Worm (Caenorhabditis elegans) whole organism, L2 larva: ENCODE measurements around the gene nspc-19.

ENCODE experiments used
- C34F6.9 ChIP-seq: fragments of 150-350 bp; optimal IDR thresholded peaks from 2 replicates; lab custom pipeline; 2014; ENCODE audit warnings: missing biosample characterization, missing genetic modification characterization
- F13H6.1 ChIP-seq: sonication (generic microtip); optimal IDR thresholded peaks from 2 replicates; lab custom pipeline; 2016; ENCODE audit warnings: missing genetic modification characterization, missing compliant biosample characterization
- R02D3.7 ChIP-seq: fragments of 150-350 bp; optimal IDR thresholded peaks from 2 replicates; lab custom pipeline; 2014; ENCODE audit warnings: missing biosample characterization, missing genetic modification characterization
- Y55F3AM.14 ChIP-seq: fragments of 200-800 bp; sonication (Bioruptor generic); optimal IDR thresholded peaks from 2 replicates; lab custom pipeline; 2018; ENCODE audit warnings: mild to moderate bottlenecking, missing genetic modification characterization, missing compliant biosample characterization
- ZK546.5 ChIP-seq: sonication (generic microtip); optimal IDR thresholded peaks from 2 replicates; lab custom pipeline; 2017; ENCODE audit warnings: missing biosample characterization, missing genetic modification characterization
- alr-1 ChIP-seq: fragments of 150-350 bp; optimal IDR thresholded peaks from 2 replicates; lab custom pipeline; 2014; ENCODE audit warnings: missing biosample characterization, missing genetic modification characterization
- aly-2 ChIP-seq: fragments of 150-350 bp; optimal IDR thresholded peaks from 2 replicates; lab custom pipeline; 2014; ENCODE audit warnings: missing biosample characterization, missing genetic modification characterization
- ama-1 ChIP-seq: fragments of 150-350 bp; optimal IDR thresholded peaks from 2 replicates; lab custom pipeline; 2018; ENCODE audit warnings: inconsistent platforms
- blmp-1 ChIP-seq: sonication (generic microtip); optimal IDR thresholded peaks from 2 replicates; lab custom pipeline; 2017; ENCODE audit warnings: missing genetic modification characterization, mild to moderate bottlenecking, missing compliant biosample characterization, antibody characterized with exemption, moderate library complexity; ENCODE audit not compliant: insufficient read depth
- ceh-16 ChIP-seq: fragments of 150-350 bp; optimal IDR thresholded peaks from 2 replicates; lab custom pipeline; 2014; ENCODE audit warnings: missing biosample characterization, missing genetic modification characterization
- ceh-82 ChIP-seq: fragments of 150-350 bp; optimal IDR thresholded peaks from 2 replicates; lab custom pipeline; 2014; ENCODE audit warnings: missing biosample characterization, missing genetic modification characterization
- crh-2 ChIP-seq: sonication (generic microtip); optimal IDR thresholded peaks from 2 replicates; lab custom pipeline; 2017; ENCODE audit warnings: missing biosample characterization, missing genetic modification characterization
- dmd-4 ChIP-seq: sonication (generic microtip); optimal IDR thresholded peaks from 2 replicates; lab custom pipeline; 2017; ENCODE audit warnings: missing biosample characterization, missing genetic modification characterization
- egl-27 ChIP-seq: sonication (generic microtip); optimal IDR thresholded peaks from 3 replicates; lab custom pipeline; 2017; ENCODE audit warnings: missing biosample characterization, missing genetic modification reagents, missing genetic modification characterization
- elt-1 ChIP-seq: fragments of 150-350 bp; optimal IDR thresholded peaks from 2 replicates; lab custom pipeline; 2014; ENCODE audit warnings: missing biosample characterization, missing genetic modification characterization
- elt-3 ChIP-seq: sonication (generic microtip); optimal IDR thresholded peaks from 2 replicates; lab custom pipeline; 2017; ENCODE audit warnings: missing biosample characterization, missing genetic modification characterization
- fos-1 ChIP-seq: fragments of 150-350 bp; optimal IDR thresholded peaks from 2 replicates; lab custom pipeline; 2014; ENCODE audit warnings: missing biosample characterization, missing genetic modification characterization
- gmeb-1 ChIP-seq: fragments of 150-350 bp; optimal IDR thresholded peaks from 2 replicates; lab custom pipeline; 2014; ENCODE audit warnings: missing biosample characterization, missing genetic modification characterization
- lin-11 ChIP-seq: fragments of 150-350 bp; sonication (generic microtip); optimal IDR thresholded peaks from 2 replicates; lab custom pipeline; 2014; ENCODE audit warnings: missing biosample characterization, missing genetic modification characterization, inconsistent platforms, mixed read lengths
- lin-13 ChIP-seq: fragments of 150-350 bp; optimal IDR thresholded peaks from 2 replicates; lab custom pipeline; 2014; ENCODE audit warnings: missing biosample characterization, missing genetic modification reagents, missing genetic modification characterization
- lin-39 ChIP-seq: fragments of 150-350 bp; optimal IDR thresholded peaks from 2 replicates; lab custom pipeline; 2014; ENCODE audit warnings: missing biosample characterization, missing genetic modification reagents, missing genetic modification characterization
- lsy-2 ChIP-seq, 2 experiments: fragments of 150-350 bp in 1 of 2; sonication (generic microtip) in 1 of 2; optimal IDR thresholded peaks; 2 replicates each; lab custom pipeline; 2014 to 2017; ENCODE audit warnings: missing biosample characterization in 2 of 2, missing genetic modification characterization in 2 of 2
- mab-5 ChIP-seq: fragments of 150-350 bp; optimal IDR thresholded peaks from 2 replicates; lab custom pipeline; 2014; ENCODE audit warnings: missing biosample characterization, missing genetic modification characterization
- mbf-1 ChIP-seq: sonication (generic microtip); optimal IDR thresholded peaks from 2 replicates; lab custom pipeline; 2017; ENCODE audit warnings: missing biosample characterization, missing genetic modification characterization
- mdl-1 ChIP-seq, 2 experiments: fragments of 150-350 bp in 1 of 2; sonication (generic microtip) in 1 of 2; optimal IDR thresholded peaks; 2 replicates each; lab custom pipeline; 2017; ENCODE audit warnings: missing biosample characterization in 2 of 2, missing genetic modification characterization in 2 of 2
- nhr-10 ChIP-seq: sonication (generic microtip); optimal IDR thresholded peaks from 2 replicates; lab custom pipeline; 2017; ENCODE audit warnings: missing biosample characterization, missing genetic modification characterization
- nhr-11 ChIP-seq: fragments of 150-350 bp; optimal IDR thresholded peaks from 2 replicates; lab custom pipeline; 2014; ENCODE audit warnings: missing biosample characterization, missing genetic modification characterization
- nhr-12 ChIP-seq: fragments of 150-350 bp; optimal IDR thresholded peaks from 2 replicates; lab custom pipeline; 2014; ENCODE audit warnings: missing biosample characterization, missing genetic modification characterization
- nhr-129 ChIP-seq: fragments of 150-350 bp; optimal IDR thresholded peaks from 2 replicates; lab custom pipeline; 2014; ENCODE audit warnings: missing biosample characterization, missing genetic modification characterization
- nhr-21 ChIP-seq: fragments of 150-350 bp; optimal IDR thresholded peaks from 2 replicates; lab custom pipeline; 2014; ENCODE audit warnings: missing biosample characterization, missing genetic modification characterization
- nhr-23 ChIP-seq: fragments of 150-350 bp; optimal IDR thresholded peaks from 2 replicates; lab custom pipeline; 2014; ENCODE audit warnings: missing biosample characterization, missing genetic modification reagents, missing genetic modification characterization
- nhr-237 ChIP-seq: fragments of 150-350 bp; optimal IDR thresholded peaks from 2 replicates; lab custom pipeline; 2014; ENCODE audit warnings: missing biosample characterization, missing genetic modification characterization
- nhr-25 ChIP-seq: fragments of 150-350 bp; sonication (generic microtip); optimal IDR thresholded peaks from 3 replicates; lab custom pipeline; 2014; ENCODE audit warnings: missing biosample characterization, missing genetic modification characterization
- nhr-6 ChIP-seq: fragments of 150-350 bp; optimal IDR thresholded peaks from 2 replicates; lab custom pipeline; 2014; ENCODE audit warnings: missing biosample characterization, missing genetic modification characterization
- nhr-77 ChIP-seq: fragments of 150-350 bp; optimal IDR thresholded peaks from 2 replicates; lab custom pipeline; 2014; ENCODE audit warnings: missing biosample characterization, missing genetic modification characterization
- peb-1 ChIP-seq: fragments of 150-350 bp; optimal IDR thresholded peaks from 2 replicates; lab custom pipeline; 2014; ENCODE audit warnings: missing biosample characterization, missing genetic modification characterization
- sem-4 ChIP-seq: fragments of 150-350 bp; optimal IDR thresholded peaks from 2 replicates; lab custom pipeline; 2014; ENCODE audit warnings: missing biosample characterization, missing genetic modification reagents, missing genetic modification characterization
- skn-1 ChIP-seq: sonication (generic microtip); optimal IDR thresholded peaks from 2 replicates; lab custom pipeline; 2017; ENCODE audit warnings: missing biosample characterization, missing genetic modification characterization
- sma-3 ChIP-seq: sonication (generic microtip); optimal IDR thresholded peaks from 2 replicates; lab custom pipeline; 2016; ENCODE audit warnings: missing genetic modification reagents, missing genetic modification characterization, missing compliant biosample characterization
- sma-9 ChIP-seq, 2 experiments: fragments of 150-350 bp in 1 of 2; sonication (generic microtip) in 1 of 2; optimal IDR thresholded peaks; 2 replicates each; lab custom pipeline; 2014 to 2016; ENCODE audit warnings: missing genetic modification characterization in 2 of 2, mild to moderate bottlenecking in 1 of 2, missing biosample characterization in 1 of 2, missing compliant biosample characterization in 1 of 2, missing genetic modification reagents in 1 of 2, moderate library complexity in 1 of 2
- snpc-4 ChIP-seq: fragments of 150-350 bp; optimal IDR thresholded peaks from 2 replicates; lab custom pipeline; 2014; ENCODE audit warnings: missing biosample characterization, missing genetic modification characterization
- unc-39 ChIP-seq: fragments of 150-350 bp; optimal IDR thresholded peaks from 2 replicates; lab custom pipeline; 2014; ENCODE audit warnings: missing biosample characterization, missing genetic modification characterization
- unc-55 ChIP-seq: fragments of 150-350 bp; sonication (generic microtip); optimal IDR thresholded peaks from 3 replicates; lab custom pipeline; 2014; ENCODE audit warnings: missing biosample characterization, missing genetic modification reagents, missing genetic modification characterization
- unc-62 ChIP-seq: fragments of 150-350 bp; optimal IDR thresholded peaks from 2 replicates; lab custom pipeline; 2014; ENCODE audit warnings: missing biosample characterization, missing genetic modification reagents, missing genetic modification characterization
- zag-1 ChIP-seq: fragments of 150-350 bp; optimal IDR thresholded peaks from 2 replicates; lab custom pipeline; 2014; ENCODE audit warnings: missing biosample characterization, missing genetic modification characterization
- ztf-1 ChIP-seq: fragments of 200-800 bp; sonication (Bioruptor generic); conservative IDR thresholded peaks from 2 replicates; pipeline ENCODE4 v1.3.6; 2022; ENCODE audit warnings: missing genetic modification characterization, missing compliant biosample characterization
- ztf-11 ChIP-seq: sonication (generic microtip); optimal IDR thresholded peaks from 2 replicates; lab custom pipeline; 2017; ENCODE audit warnings: missing biosample characterization, missing genetic modification characterization
- ztf-4 ChIP-seq: fragments of 150-350 bp; optimal IDR thresholded peaks from 2 replicates; lab custom pipeline; 2014; ENCODE audit warnings: missing biosample characterization, missing genetic modification characterization

The nspc-19 gene

DNA sequence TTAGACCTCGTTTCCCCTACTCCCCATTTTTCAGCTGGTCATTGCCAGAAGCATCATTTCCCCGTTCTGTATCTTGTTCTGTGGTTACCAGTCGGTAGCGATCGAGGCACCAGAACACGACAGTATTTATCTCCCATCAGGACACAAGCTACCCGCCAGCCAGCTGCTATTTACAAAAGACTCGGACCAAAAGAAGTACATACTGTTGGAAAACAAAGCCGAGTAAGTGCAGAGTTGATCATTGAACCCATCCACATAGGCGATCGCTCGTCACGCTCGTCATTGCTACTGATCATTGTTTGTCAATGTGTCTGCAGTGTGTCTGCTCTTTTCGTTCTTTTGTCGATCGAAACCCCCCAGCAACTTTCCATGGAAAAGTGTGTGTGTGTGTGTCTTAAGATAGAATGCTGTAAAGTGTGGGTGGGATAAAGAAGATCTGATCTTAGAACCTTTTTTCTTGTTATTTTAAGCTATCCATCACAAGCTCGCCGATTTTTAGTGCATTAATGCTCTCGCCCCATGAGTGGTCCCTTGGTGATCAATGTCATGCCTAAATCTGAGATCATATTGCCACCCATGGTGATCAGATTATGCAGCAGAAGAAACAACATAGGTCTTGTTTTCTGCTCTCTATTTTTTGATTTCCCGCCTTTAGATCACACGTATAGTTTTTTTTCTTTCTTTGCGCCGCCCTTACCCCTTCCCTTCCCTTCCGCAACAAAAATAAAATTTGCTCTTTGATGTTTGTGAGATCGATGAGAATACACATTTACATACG, 31.2 kb downstream of the nspc-19 start:
- TF ChIP-seq sma-9 (GFP tag; optimal IDR thresholded peaks at IDR 0.05; lab: Kevin White, UChicago), result peak; percentile 66
- no peak for TF ChIP-seq sma-9 (tag; optimal IDR thresholded peaks at IDR 0.05; lab: Kevin White, UChicago)
- TF ChIP-seq gmeb-1 (tag; lab: Kevin White, UChicago), result no peak
- TF ChIP-seq C34F6.9 (tag; lab: Kevin White, UChicago), result no peak

DNA sequence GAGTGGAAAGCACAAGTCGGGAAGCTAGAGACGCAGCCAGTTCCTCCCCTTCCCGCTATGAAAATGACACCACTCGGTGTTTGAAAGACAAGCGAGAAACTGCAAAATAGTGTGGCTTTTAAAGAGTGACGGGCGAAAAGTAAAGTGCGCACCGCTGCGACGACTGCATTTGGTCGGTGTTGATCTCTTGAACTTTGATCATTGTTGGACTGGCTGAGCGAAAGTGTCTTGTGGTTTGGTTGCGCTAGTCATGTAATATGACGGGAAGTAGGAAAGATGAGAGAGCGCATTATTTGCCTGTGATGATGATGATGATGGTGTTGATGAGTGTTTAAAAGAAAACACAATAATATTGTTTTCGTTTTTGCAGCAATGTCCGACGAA, 31.8 kb downstream of the nspc-19 start:
- TF ChIP-seq ceh-16 (tag; lab: Kevin White, UChicago) (peak; percentile 19), elt-3 (no peak), unc-55 (GFP tag; lab: Kevin White, UChicago) (peak; percentile 92), unc-62 (GFP tag; lab: Kevin White, UChicago) (peak; percentile 34), mbf-1 (tag; lab: Kevin White, UChicago) (no peak), ztf-11 (tag; lab: Kevin White, UChicago) (no peak), gmeb-1 (tag; lab: Kevin White, UChicago) (peak; percentile 60), zag-1 (peak; percentile 78), aly-2 (no peak), nhr-11 (no peak), blmp-1 (tag; lab: Kevin White, UChicago) (peak; percentile 97), nhr-25 (peak; percentile 93), peb-1 (tag; lab: Kevin White, UChicago) (no peak), ztf-4 (tag; lab: Kevin White, UChicago) (peak; percentile 88), nhr-237 (tag; lab: Kevin White, UChicago) (no peak), fos-1 (tag; lab: Kevin White, UChicago) (peak; percentile 97), nhr-23 (tag; lab: Kevin White, UChicago) (peak; percentile 22), snpc-4 (peak; percentile 80), sma-3 (GFP tag; lab: Kevin White, UChicago) (peak; percentile 92), dmd-4 (no peak), ceh-82 (tag; lab: Kevin White, UChicago) (no peak), lin-39 (tag; lab: Kevin White, UChicago) (peak; percentile 67), nhr-21 (tag; lab: Kevin White, UChicago) (peak; percentile 98), ztf-1 (no peak), elt-1 (tag; lab: Kevin White, UChicago) (no peak), egl-27 (peak; percentile 96), sma-9 (GFP tag; optimal IDR thresholded peaks at IDR 0.05; lab: Kevin White, UChicago) (peak; percentile 100), sma-9 (tag; optimal IDR thresholded peaks at IDR 0.05; lab: Kevin White, UChicago) (peak; percentile 90), crh-2 (peak; percentile 93), lin-13 (peak; percentile 74), ZK546.5 (no peak), sem-4 (tag; lab: Kevin White, UChicago) (peak; percentile 93), R02D3.7 (tag; lab: Kevin White, UChicago) (no peak), ama-1 (lab: Kevin White, UChicago) (peak; percentile 75), Y55F3AM.14 (peak; percentile 81), F13H6.1 (tag; lab: Kevin White, UChicago) (peak; percentile 98), mab-5 (tag; lab: Kevin White, UChicago) (peak; percentile 13), nhr-12 (tag; lab: Kevin White, UChicago) (no peak), alr-1 (tag; lab: Kevin White, UChicago) (no peak), skn-1 (tag; lab: Kevin White, UChicago) (no peak), nhr-6 (tag; lab: Kevin White, UChicago) (peak; percentile 83), lin-11 (tag; lab: Kevin White, UChicago) (peak; percentile 76), C34F6.9 (tag; lab: Kevin White, UChicago) (peak; percentile 68), unc-39 (tag; lab: Kevin White, UChicago) (no peak), nhr-77 (tag; lab: Kevin White, UChicago) (peak; percentile 24), nhr-129 (tag; lab: Kevin White, UChicago) (peak; percentile 95), nhr-10 (peak; percentile 39), mdl-1 (tag; optimal IDR thresholded peaks at IDR 0.05; lab: Kevin White, UChicago) (peak; percentile 92 to 93), lsy-2 (tag; optimal IDR thresholded peaks at IDR 0.05; lab: Kevin White, UChicago) (peak; percentile 42 to 79)
- TF ChIP-seq, all 48 proteins: peak for 31
